Worm (Caenorhabditis elegans) whole organism, L4 larva: ENCODE results near the gene R10E4.7.

Source experiments
- D1046.2 ChIP-seq: fragments of 200-800 bp; sonication (Bioruptor generic); IDR thresholded peaks from 2 replicates; pipeline ENCODE4 v1.3.6; 2022; ENCODE audit warnings: missing genetic modification characterization, missing compliant biosample characterization
- F10B5.3 ChIP-seq: sonication (generic microtip); optimal IDR thresholded peaks from 2 replicates; lab custom pipeline; 2016; ENCODE audit warnings: mild to moderate bottlenecking, missing genetic modification characterization, missing compliant biosample characterization
- Y105C5A.15 ChIP-seq: fragments of 200-800 bp; sonication (Bioruptor generic); IDR thresholded peaks from 2 replicates; pipeline ENCODE4 v1.3.6; 2022; ENCODE audit warnings: missing genetic modification characterization, missing compliant biosample characterization
- aly-2 ChIP-seq: sonication (generic microtip); optimal IDR thresholded peaks from 2 replicates; lab custom pipeline; 2018; ENCODE audit warnings: missing biosample characterization, missing genetic modification characterization
- ama-1 ChIP-seq: fragments of 150-350 bp; optimal IDR thresholded peaks from 2 replicates; lab custom pipeline; 2014; ENCODE audit warnings: inconsistent platforms, mixed read lengths
- ceh-82 ChIP-seq: sonication (generic microtip); optimal IDR thresholded peaks from 2 replicates; lab custom pipeline; 2017; ENCODE audit warnings: missing biosample characterization, missing genetic modification characterization
- daf-16 ChIP-seq, 3 experiments: sonication (generic microtip); optimal IDR thresholded peaks; 2 replicates each; lab custom pipeline; 2016 to 2017; ENCODE audit warnings: missing genetic modification characterization in 3 of 3, missing genetic modification reagents in 3 of 3, mild to moderate bottlenecking in 2 of 3, missing compliant biosample characterization in 2 of 3, missing biosample characterization in 1 of 3, moderate library complexity in 1 of 3
- daf-19 ChIP-seq: fragments of 200-800 bp; sonication (Bioruptor generic); conservative IDR thresholded peaks from 2 replicates; pipeline ENCODE4 v1.3.6; 2022; ENCODE audit warnings: missing genetic modification characterization, missing compliant biosample characterization
- dmd-8 ChIP-seq: fragments of 200-800 bp; sonication (Bioruptor generic); IDR thresholded peaks from 2 replicates; pipeline ENCODE4 v1.3.6; 2022; ENCODE audit warnings: missing genetic modification characterization, missing compliant biosample characterization
- dmd-9 ChIP-seq: fragments of 200-800 bp; sonication (Bioruptor generic); IDR thresholded peaks from 2 replicates; pipeline ENCODE4 v1.3.6; 2022; ENCODE audit warnings: missing genetic modification reagents, missing genetic modification characterization, missing compliant biosample characterization
- dpl-1 ChIP-seq: fragments of 150-350 bp; optimal IDR thresholded peaks from 2 replicates; lab custom pipeline; 2014; ENCODE audit warnings: missing biosample characterization, missing genetic modification reagents, missing genetic modification characterization
- egl-43 ChIP-seq: fragments of 200-800 bp; sonication (Bioruptor generic); IDR thresholded peaks from 2 replicates; pipeline ENCODE4 v1.3.6; 2022; ENCODE audit warnings: missing genetic modification reagents, missing genetic modification characterization, missing compliant biosample characterization
- fkh-10 ChIP-seq: fragments of 150-350 bp; optimal IDR thresholded peaks from 2 replicates; lab custom pipeline; 2014; ENCODE audit warnings: missing biosample characterization, missing genetic modification reagents, missing genetic modification characterization
- gei-8 ChIP-seq: fragments of 200-800 bp; sonication (Bioruptor generic); optimal IDR thresholded peaks from 2 replicates; lab custom pipeline; 2018; ENCODE audit warnings: mild to moderate bottlenecking, missing genetic modification characterization, missing compliant biosample characterization
- hif-1 ChIP-seq, 2 experiments: sonication (generic microtip); optimal IDR thresholded peaks; 2 replicates each; lab custom pipeline; 2016 to 2017; ENCODE audit warnings: missing compliant biosample characterization in 2 of 2, missing genetic modification characterization in 2 of 2, missing genetic modification reagents in 2 of 2, missing genotype in 2 of 2, mild to moderate bottlenecking in 1 of 2
- hlh-11 ChIP-seq: fragments of 200-800 bp; sonication (Bioruptor generic); optimal IDR thresholded peaks from 2 replicates; lab custom pipeline; 2018; ENCODE audit warnings: mild to moderate bottlenecking, missing genetic modification characterization, missing compliant biosample characterization
- hlh-30 ChIP-seq: sonication (generic microtip); optimal IDR thresholded peaks from 2 replicates; lab custom pipeline; 2017; ENCODE audit warnings: antibody characterized with exemption, mild to moderate bottlenecking, missing genetic modification characterization, missing compliant biosample characterization; ENCODE audit not compliant: insufficient read depth
- lim-7 ChIP-seq: fragments of 200-800 bp; sonication (Bioruptor generic); IDR thresholded peaks from 2 replicates; pipeline ENCODE4 v1.3.6; 2022; ENCODE audit warnings: missing genetic modification characterization, missing compliant biosample characterization
- lin-13 ChIP-seq: fragments of 150-350 bp; optimal IDR thresholded peaks from 2 replicates; lab custom pipeline; 2014; ENCODE audit warnings: missing biosample characterization, missing genetic modification reagents, missing genetic modification characterization
- lin-29 ChIP-seq: fragments of 200-800 bp; sonication (Bioruptor generic); IDR thresholded peaks from 2 replicates; pipeline ENCODE4 v1.3.6; 2022; ENCODE audit warnings: missing genetic modification reagents, missing genetic modification characterization, missing compliant biosample characterization
- lin-38 ChIP-seq: fragments of 200-800 bp; sonication (Bioruptor generic); IDR thresholded peaks from 2 replicates; pipeline ENCODE4 v1.3.6; 2022; ENCODE audit warnings: missing genetic modification reagents, missing genetic modification characterization, missing compliant biosample characterization
- lsy-2 ChIP-seq, 2 experiments: fragments of 150-350 bp in 1 of 2; sonication (generic microtip) in 1 of 2; optimal IDR thresholded peaks; 2 replicates each; lab custom pipeline; 2014 to 2017; ENCODE audit warnings: missing biosample characterization in 2 of 2, missing genetic modification characterization in 2 of 2
- mdt-29 ChIP-seq: fragments of 200-800 bp; sonication (Bioruptor generic); IDR thresholded peaks from 2 replicates; pipeline ENCODE4 v1.3.6; 2022; ENCODE audit warnings: missing genetic modification reagents, missing genetic modification characterization, missing compliant biosample characterization
- mes-2 ChIP-seq: sonication (generic microtip); optimal IDR thresholded peaks from 2 replicates; lab custom pipeline; 2016; ENCODE audit warnings: missing genotype, mild to moderate bottlenecking, missing genetic modification characterization, missing compliant biosample characterization; ENCODE audit not compliant: poor library complexity, severe bottlenecking
- nhr-10 ChIP-seq: fragments of 150-350 bp; optimal IDR thresholded peaks from 2 replicates; lab custom pipeline; 2014; ENCODE audit warnings: missing biosample characterization, missing genetic modification characterization
- nhr-25 ChIP-seq: sonication (generic microtip); optimal IDR thresholded peaks from 2 replicates; lab custom pipeline; 2017; ENCODE audit warnings: missing genetic modification characterization, mild to moderate bottlenecking, missing compliant biosample characterization, antibody characterized with exemption, moderate library complexity, borderline replicate concordance; ENCODE audit not compliant: insufficient read depth
- nhr-28 ChIP-seq: fragments of 150-350 bp; optimal IDR thresholded peaks from 2 replicates; lab custom pipeline; 2014; ENCODE audit warnings: missing biosample characterization, missing genetic modification characterization
- nhr-42 ChIP-seq: fragments of 200-800 bp; sonication (Bioruptor generic); IDR thresholded peaks from 2 replicates; pipeline ENCODE4 v1.3.6; 2022; ENCODE audit warnings: missing genetic modification characterization, missing compliant biosample characterization
- nhr-76 ChIP-seq: fragments of 150-350 bp; optimal IDR thresholded peaks from 2 replicates; lab custom pipeline; 2014; ENCODE audit warnings: missing biosample characterization, missing genetic modification characterization
- nhr-77 ChIP-seq: fragments of 150-350 bp; optimal IDR thresholded peaks from 2 replicates; lab custom pipeline; 2014; ENCODE audit warnings: missing biosample characterization, missing genetic modification characterization
- php-3 ChIP-seq: fragments of 200-800 bp; sonication (Bioruptor generic); IDR thresholded peaks from 2 replicates; pipeline ENCODE4 v1.3.6; 2022; ENCODE audit warnings: missing genetic modification reagents, missing genetic modification characterization, missing compliant biosample characterization
- rbr-2 ChIP-seq: sonication (generic microtip); optimal IDR thresholded peaks from 2 replicates; lab custom pipeline; 2016; ENCODE audit warnings: missing genotype, missing genetic modification characterization, missing compliant biosample characterization
- sdz-12 ChIP-seq: fragments of 200-800 bp; sonication (Bioruptor generic); optimal IDR thresholded peaks from 2 replicates; lab custom pipeline; 2018; ENCODE audit warnings: mild to moderate bottlenecking, missing genetic modification characterization, missing compliant biosample characterization
- snpc-4 ChIP-seq: fragments of 150-350 bp; optimal IDR thresholded peaks from 2 replicates; lab custom pipeline; 2014; ENCODE audit warnings: missing biosample characterization, missing genetic modification characterization
- tra-1 ChIP-seq: fragments of 200-800 bp; sonication (Bioruptor generic); IDR thresholded peaks from 2 replicates; pipeline ENCODE4 v1.3.6; 2022; ENCODE audit warnings: missing genetic modification reagents, missing genetic modification characterization, missing compliant biosample characterization
- unc-130 ChIP-seq: sonication (generic microtip); optimal IDR thresholded peaks from 2 replicates; lab custom pipeline; 2016; ENCODE audit warnings: missing genetic modification reagents, missing genetic modification characterization, missing compliant biosample characterization
- unc-62 ChIP-seq, 3 experiments: fragments of 150-350 bp in 1 of 3; sonication (generic microtip); optimal IDR thresholded peaks in 2 of 3; peaks in 1 of 3; 1 replicate in 1 of 3; 2 replicates in 2 of 3; lab custom pipeline; 2014 to 2017; ENCODE audit warnings: missing biosample characterization in 3 of 3, missing genetic modification characterization in 3 of 3, missing genetic modification reagents in 3 of 3, missing genotype in 1 of 3
- ztf-11 ChIP-seq: fragments of 150-350 bp; optimal IDR thresholded peaks from 2 replicates; lab custom pipeline; 2014; ENCODE audit warnings: missing biosample characterization, missing genetic modification characterization
- ztf-7 ChIP-seq: fragments of 150-350 bp; optimal IDR thresholded peaks from 2 replicates; lab custom pipeline; 2014; ENCODE audit warnings: missing biosample characterization, missing genetic modification characterization

The R10E4.7 gene

DNA sequence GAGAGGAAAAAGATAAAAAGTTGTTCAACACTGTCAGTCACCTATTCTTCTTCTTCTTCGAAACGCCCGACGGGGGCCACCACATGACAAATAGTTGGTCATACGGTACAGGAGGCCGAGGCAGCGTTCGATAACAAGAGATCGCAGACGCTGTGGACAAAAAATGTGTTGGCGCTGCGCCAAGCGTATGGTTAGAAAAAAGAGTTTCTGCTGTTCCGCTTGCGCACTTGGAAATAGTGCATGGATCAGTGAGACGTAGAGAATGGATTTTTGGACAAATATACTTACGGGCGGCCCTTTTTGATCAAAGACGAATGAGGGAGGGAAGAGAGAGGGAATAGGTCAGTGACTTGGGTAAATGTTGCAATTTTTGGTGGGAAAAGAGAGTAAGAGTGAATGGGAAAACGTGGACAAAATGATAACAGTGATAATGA lies 9.9 kb upstream of the R10E4.7 start (continued):
- TF ChIP-seq nhr-28 (tag; lab: Kevin White, UChicago) (peak; percentile 79), daf-19 (no peak), nhr-76 (tag; lab: Kevin White, UChicago) (no peak), sdz-12 (GFP tag; lab: Kevin White, UChicago) (no peak), dmd-8 (no peak), nhr-25 (tag; lab: Kevin White, UChicago) (peak; percentile 80), ceh-82 (tag; lab: Kevin White, UChicago) (no peak), F10B5.3 (tag; lab: Kevin White, UChicago) (no peak), lim-7 (GFP tag; lab: Robert Waterston, UW) (no peak), lin-38 (peak; percentile 41; the same call in 1 of the 2 replicates), Y105C5A.15 (no peak), dpl-1 (GFP tag; lab: Kevin White, UChicago) (peak; percentile 56), lin-29 (GFP tag; lab: Robert Waterston, UW) (peak; percentile 71), nhr-77 (peak; percentile 56), mdt-29 (GFP tag; lab: Robert Waterston, UW) (no peak), hif-1 (tag; optimal IDR thresholded peaks at IDR 0.05; lab: Kevin White, UChicago) (peak in 1 of 2 experiments; percentile 25), php-3 (GFP tag; lab: Robert Waterston, UW) (0 out of 2 replicates have a peak, but pooled peaks have one; percentile 31), aly-2 (tag; lab: Kevin White, UChicago) (no peak), gei-8 (GFP tag; lab: Kevin White, UChicago) (peak; percentile 53), lin-13 (no peak)
- TF ChIP-seq, all 104 proteins: peak for 42

DNA sequence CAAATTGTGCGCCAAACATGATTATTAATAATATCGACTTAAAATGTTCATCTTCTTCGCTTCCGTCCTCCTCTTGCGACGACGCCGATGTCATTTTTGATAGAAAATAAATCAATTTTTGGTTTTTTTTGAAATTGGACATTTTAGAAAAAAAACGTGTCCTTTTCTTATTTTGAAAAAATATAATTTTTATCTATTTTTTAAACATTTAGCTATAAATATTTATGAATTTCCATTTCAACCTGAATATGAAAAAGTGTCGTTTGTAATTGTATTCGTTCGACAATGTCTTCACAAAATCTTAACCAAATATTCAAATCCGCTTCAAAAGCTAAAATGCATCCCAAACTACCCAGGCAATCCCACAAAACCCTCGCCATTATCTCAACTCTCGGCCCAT lies 7.2 kb upstream of the R10E4.7 start, which contains the start of gene R10E4.3:
R10E4.3 (minus strand) TSS at position 101 of the 400 bp plus-strand sequence.
- no peak for TF ChIP-seq ztf-7 (tag; lab: Kevin White, UChicago)

DNA sequence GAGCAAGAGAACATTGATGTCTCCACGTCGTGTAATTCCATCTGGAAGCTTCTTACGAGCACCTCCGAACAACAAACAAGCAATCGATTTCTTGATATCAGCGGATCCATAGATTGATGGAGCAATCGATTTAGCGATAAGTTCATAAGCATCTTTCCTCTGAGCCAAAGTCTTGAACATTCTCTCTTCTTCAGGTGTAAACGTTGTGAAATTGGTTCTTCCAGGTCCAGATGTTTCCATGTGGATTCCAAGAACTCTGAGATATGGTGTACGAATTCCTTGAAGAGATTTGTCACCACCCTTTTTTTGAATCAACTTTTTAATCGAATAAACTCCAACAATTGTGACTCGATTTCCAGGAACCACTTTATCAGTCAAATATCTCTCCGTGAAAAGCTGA lies 4.7 kb upstream of the R10E4.7 start:
- TF ChIP-seq ztf-11 (no peak), unc-62 (GFP tag; optimal IDR thresholded peaks at IDR 0.05 in 1 of 2; lab: Kevin White, UChicago) (peak in 1 of 2 experiments; percentile 91), unc-62 (tag; optimal IDR thresholded peaks at IDR 0.05; lab: Kevin White, UChicago) (no peak)

DNA sequence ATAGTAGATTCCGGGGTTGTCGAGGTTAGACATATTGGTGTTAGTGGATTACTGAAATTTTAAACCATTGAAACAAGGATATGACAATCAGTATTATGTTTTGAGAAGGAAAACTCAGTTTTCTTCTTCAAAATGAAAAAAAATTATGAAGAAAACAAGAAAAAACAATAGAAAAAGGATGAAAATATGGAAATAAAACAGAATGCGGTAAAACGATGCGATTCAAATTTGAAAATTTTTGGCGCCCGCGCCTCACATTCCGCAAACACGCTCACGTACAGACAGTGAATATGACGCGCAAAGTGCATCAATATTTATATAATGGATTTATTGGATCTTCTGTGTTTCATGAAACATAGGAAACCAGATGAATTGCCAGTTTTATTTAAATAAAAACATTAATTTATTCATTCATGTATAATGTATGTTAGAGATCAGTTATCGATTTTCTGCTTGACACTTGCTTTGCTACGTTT lies 3.4 kb upstream of the R10E4.7 start, which contains the start of gene mcm-5:
mcm-5 (minus strand) TSS at position 51 of the 476 bp plus-strand sequence.
- TF ChIP-seq tra-1 (GFP tag; lab: Robert Waterston, UW): no peak
- no peak for TF ChIP-seq snpc-4 (tag; lab: Kevin White, UChicago)
- TF ChIP-seq mes-2 (tag; lab: Kevin White, UChicago): peak; percentile 62
- no peak for TF ChIP-seq nhr-42
- peak; percentile 86 for TF ChIP-seq dpl-1 (GFP tag; lab: Kevin White, UChicago)
- TF ChIP-seq ztf-7 (tag; lab: Kevin White, UChicago): no peak
- TF ChIP-seq Y105C5A.15: no peak
- no peak for TF ChIP-seq rbr-2 (tag; lab: Kevin White, UChicago)
- TF ChIP-seq egl-43: no peak
- no peak for TF ChIP-seq hlh-11 (tag; lab: Kevin White, UChicago)
- no peak for TF ChIP-seq D1046.2 (GFP tag; lab: Robert Waterston, UW)
- no peak for TF ChIP-seq nhr-10 (tag; lab: Kevin White, UChicago)
- TF ChIP-seq fkh-10 (GFP tag; lab: Kevin White, UChicago): no peak
- TF ChIP-seq hlh-30 (tag; lab: Kevin White, UChicago): no peak
- peak; percentile 28 for TF ChIP-seq unc-130 (GFP tag; lab: Kevin White, UChicago)
- no peak for TF ChIP-seq dmd-9 (GFP tag; lab: Robert Waterston, UW)
- no peak for TF ChIP-seq dmd-8
- no peak for TF ChIP-seq ama-1 (lab: Kevin White, UChicago)
- no peak for TF ChIP-seq lin-29 (GFP tag; lab: Robert Waterston, UW)
- peak in 1 of 2 experiments; percentile 56 for TF ChIP-seq lsy-2 (tag; optimal IDR thresholded peaks at IDR 0.05; lab: Kevin White, UChicago)
- TF ChIP-seq daf-19: no peak
- TF ChIP-seq daf-16 (GFP tag; optimal IDR thresholded peaks at IDR 0.05; lab: Kevin White, UChicago): no peak
- peak; percentile 19 for TF ChIP-seq daf-16 (tag; optimal IDR thresholded peaks at IDR 0.05; lab: Kevin White, UChicago)
